Worm (Caenorhabditis elegans) whole organism, L1 larva: ENCODE measurements around the gene cutl-5.

ENCODE experiments used
- C04F5.9 ChIP-seq: sonication (generic microtip); optimal IDR thresholded peaks from 2 replicates; lab custom pipeline; 2016; ENCODE audit warnings: missing genetic modification characterization, missing compliant biosample characterization
- C16A3.4 ChIP-seq: fragments of 150-350 bp; optimal IDR thresholded peaks from 2 replicates; lab custom pipeline; 2014; ENCODE audit warnings: missing biosample characterization, missing genetic modification characterization
- Y116A8C.19 ChIP-seq: sonication (generic microtip); optimal IDR thresholded peaks from 2 replicates; lab custom pipeline; 2016; ENCODE audit warnings: missing compliant biosample characterization, missing genetic modification characterization, borderline replicate concordance
- aly-2 ChIP-seq: fragments of 150-350 bp; optimal IDR thresholded peaks from 2 replicates; lab custom pipeline; 2014; ENCODE audit warnings: missing biosample characterization, missing genetic modification characterization
- blmp-1 ChIP-seq: fragments of 150-350 bp; optimal IDR thresholded peaks from 2 replicates; lab custom pipeline; 2014; ENCODE audit warnings: missing biosample characterization, missing genetic modification characterization
- ceh-8 ChIP-seq: fragments of 200-800 bp; sonication (Bioruptor generic); optimal IDR thresholded peaks from 2 replicates; lab custom pipeline; 2018; ENCODE audit warnings: mild to moderate bottlenecking, missing genetic modification characterization, moderate library complexity, missing compliant biosample characterization
- ceh-82 ChIP-seq, 3 experiments: fragments of 150-350 bp in 1 of 3; sonication (generic microtip) in 2 of 3; optimal IDR thresholded peaks; 2 replicates each; lab custom pipeline; 2014 to 2017; ENCODE audit warnings: missing biosample characterization in 3 of 3, missing genetic modification characterization in 3 of 3
- ces-1 ChIP-seq: fragments of 150-350 bp; optimal IDR thresholded peaks from 2 replicates; lab custom pipeline; 2014; ENCODE audit warnings: missing biosample characterization, missing genetic modification reagents, missing genetic modification characterization
- dsc-1 ChIP-seq: sonication (generic microtip); optimal IDR thresholded peaks from 2 replicates; lab custom pipeline; 2016; ENCODE audit warnings: mild to moderate bottlenecking, missing genetic modification characterization, missing compliant biosample characterization
- efl-1 ChIP-seq, 4 experiments: fragments of 150-350 bp; optimal IDR thresholded peaks in 3 of 4; peaks in 1 of 4; 1 replicate in 1 of 4; 2 replicates in 3 of 4; lab custom pipeline; 2014; ENCODE audit warnings: missing biosample characterization in 2 of 4, missing genetic modification characterization in 2 of 4, missing genetic modification reagents in 2 of 4
- egl-27 ChIP-seq, 2 experiments: fragments of 150-350 bp in 1 of 2; sonication (generic microtip); optimal IDR thresholded peaks; 3 replicates each; lab custom pipeline; 2017 to 2018; ENCODE audit warnings: missing biosample characterization in 2 of 2, missing genetic modification characterization in 2 of 2, missing genetic modification reagents in 2 of 2
- elt-3 ChIP-seq, 6 experiments: fragments of 150-350 bp in 1 of 6; sonication (generic microtip); optimal IDR thresholded peaks; 2 replicates each; lab custom pipeline; 2017 to 2018; ENCODE audit warnings: missing biosample characterization in 6 of 6, missing genetic modification characterization in 6 of 6, inconsistent platforms in 1 of 6
- fkh-8 ChIP-seq: sonication (generic microtip); optimal IDR thresholded peaks from 2 replicates; lab custom pipeline; 2016; ENCODE audit warnings: mild to moderate bottlenecking, missing genetic modification characterization, missing compliant biosample characterization
- fos-1 ChIP-seq: fragments of 150-350 bp; optimal IDR thresholded peaks from 2 replicates; lab custom pipeline; 2014; ENCODE audit warnings: missing biosample characterization, missing genetic modification characterization
- grh-1 ChIP-seq: fragments of 200-800 bp; sonication (Bioruptor generic); IDR thresholded peaks from 2 replicates; pipeline ENCODE4 v1.3.6; 2022; ENCODE audit warnings: missing genetic modification reagents, missing genetic modification characterization, missing compliant biosample characterization
- hlh-4 ChIP-seq: sonication (generic microtip); optimal IDR thresholded peaks from 2 replicates; lab custom pipeline; 2016; ENCODE audit warnings: mild to moderate bottlenecking, missing genetic modification characterization, missing compliant biosample characterization
- hpl-2 ChIP-seq: fragments of 150-350 bp; optimal IDR thresholded peaks from 2 replicates; lab custom pipeline; 2014; ENCODE audit warnings: missing biosample characterization, missing genetic modification reagents, missing genetic modification characterization
- isw-1 ChIP-seq: fragments of 200-800 bp; sonication (Bioruptor generic); IDR thresholded peaks from 2 replicates; pipeline ENCODE4 v1.3.6; 2022; ENCODE audit warnings: missing genetic modification characterization, missing compliant biosample characterization
- lin-13 ChIP-seq: fragments of 150-350 bp; optimal IDR thresholded peaks from 2 replicates; lab custom pipeline; 2014; ENCODE audit warnings: missing biosample characterization, missing genetic modification reagents, missing genetic modification characterization
- lin-15B ChIP-seq: fragments of 150-350 bp; sonication (generic microtip); optimal IDR thresholded peaks from 3 replicates; lab custom pipeline; 2014; ENCODE audit warnings: missing biosample characterization, missing genetic modification characterization
- lir-3 ChIP-seq: sonication (generic microtip); optimal IDR thresholded peaks from 2 replicates; lab custom pipeline; 2016; ENCODE audit warnings: mild to moderate bottlenecking, missing genetic modification characterization, moderate library complexity, missing compliant biosample characterization; ENCODE audit not compliant: poor library complexity
- mab-9 ChIP-seq: fragments of 200-800 bp; sonication (Bioruptor generic); IDR thresholded peaks from 2 replicates; pipeline ENCODE4 v1.3.6; 2022; ENCODE audit warnings: missing genetic modification reagents, missing genetic modification characterization, missing compliant biosample characterization
- mdl-1 ChIP-seq, 2 experiments: fragments of 150-350 bp; optimal IDR thresholded peaks; 2 replicates each; lab custom pipeline; 2014 to 2017; ENCODE audit warnings: missing biosample characterization in 2 of 2, missing genetic modification characterization in 2 of 2, inconsistent platforms in 1 of 2
- mef-2 ChIP-seq: fragments of 150-350 bp; optimal IDR thresholded peaks from 2 replicates; lab custom pipeline; 2014; ENCODE audit warnings: missing biosample characterization, missing genetic modification characterization
- mep-1 ChIP-seq: fragments of 150-350 bp; optimal IDR thresholded peaks from 2 replicates; lab custom pipeline; 2014; ENCODE audit warnings: missing biosample characterization, missing genetic modification characterization
- nhr-11 ChIP-seq: fragments of 150-350 bp; optimal IDR thresholded peaks from 2 replicates; lab custom pipeline; 2014; ENCODE audit warnings: missing biosample characterization, missing genetic modification characterization
- nhr-12 ChIP-seq: sonication (generic microtip); optimal IDR thresholded peaks from 2 replicates; lab custom pipeline; 2017; ENCODE audit warnings: missing biosample characterization, missing genetic modification characterization
- nhr-19 ChIP-seq: fragments of 200-800 bp; sonication (Bioruptor generic); conservative IDR thresholded peaks from 2 replicates; pipeline ENCODE4 v1.3.6; 2022; ENCODE audit warnings: missing genetic modification characterization, missing compliant biosample characterization
- nhr-28 ChIP-seq: fragments of 150-350 bp; optimal IDR thresholded peaks from 2 replicates; lab custom pipeline; 2014; ENCODE audit warnings: missing biosample characterization, missing genetic modification characterization
- nhr-47 ChIP-seq: sonication (generic microtip); optimal IDR thresholded peaks from 2 replicates; lab custom pipeline; 2016; ENCODE audit warnings: mild to moderate bottlenecking, missing genetic modification characterization, moderate library complexity, missing compliant biosample characterization
- nhr-71 ChIP-seq: sonication (generic microtip); optimal IDR thresholded peaks from 2 replicates; lab custom pipeline; 2016; ENCODE audit warnings: mild to moderate bottlenecking, missing genetic modification characterization, moderate library complexity, missing compliant biosample characterization
- nhr-77 ChIP-seq: fragments of 150-350 bp; optimal IDR thresholded peaks from 2 replicates; lab custom pipeline; 2014; ENCODE audit warnings: missing biosample characterization, missing genetic modification characterization
- nhr-85 ChIP-seq: sonication (generic microtip); peaks from one replicate; lab custom pipeline; 2016; ENCODE audit warnings: missing genetic modification characterization, inconsistent platforms, missing compliant biosample characterization
- nhr-90 ChIP-seq: sonication (generic microtip); optimal IDR thresholded peaks from 2 replicates; lab custom pipeline; 2016; ENCODE audit warnings: mild to moderate bottlenecking, missing genetic modification characterization, missing compliant biosample characterization; ENCODE audit not compliant: poor library complexity
- pqm-1 ChIP-seq: sonication (generic microtip); optimal IDR thresholded peaks from 3 replicates; lab custom pipeline; 2017; ENCODE audit warnings: missing biosample characterization, missing genetic modification characterization
- snu-23 ChIP-seq: sonication (generic microtip); optimal IDR thresholded peaks from 2 replicates; lab custom pipeline; 2016; ENCODE audit warnings: missing genetic modification characterization, missing compliant biosample characterization
- sox-4 ChIP-seq: sonication (generic microtip); optimal IDR thresholded peaks from 2 replicates; lab custom pipeline; 2016; ENCODE audit warnings: missing genetic modification characterization, missing compliant biosample characterization
- sptf-1 ChIP-seq: fragments of 150-350 bp; optimal IDR thresholded peaks from 2 replicates; lab custom pipeline; 2014; ENCODE audit warnings: missing biosample characterization, missing genetic modification characterization
- sup-37 ChIP-seq: fragments of 200-800 bp; sonication (Bioruptor generic); optimal IDR thresholded peaks from 2 replicates; lab custom pipeline; 2018; ENCODE audit warnings: mild to moderate bottlenecking, missing genetic modification characterization, missing compliant biosample characterization
- tbx-2 ChIP-seq: sonication (generic microtip); optimal IDR thresholded peaks from 2 replicates; lab custom pipeline; 2016; ENCODE audit warnings: missing genetic modification characterization, missing compliant biosample characterization
- tlp-1 ChIP-seq: fragments of 150-350 bp; optimal IDR thresholded peaks from 2 replicates; lab custom pipeline; 2014; ENCODE audit warnings: missing biosample characterization, missing genetic modification characterization
- unc-130 ChIP-seq: fragments of 150-350 bp; optimal IDR thresholded peaks from 2 replicates; lab custom pipeline; 2017; ENCODE audit warnings: missing biosample characterization, missing genetic modification characterization, inconsistent platforms
- unc-62 ChIP-seq: fragments of 150-350 bp; optimal IDR thresholded peaks from 2 replicates; lab custom pipeline; 2014; ENCODE audit warnings: missing biosample characterization, missing genetic modification reagents, missing genetic modification characterization
- unc-98 ChIP-seq: fragments of 200-800 bp; sonication (Bioruptor generic); IDR thresholded peaks from 2 replicates; pipeline ENCODE4 v1.3.6; 2022; ENCODE audit warnings: missing genetic modification characterization, missing compliant biosample characterization
- vab-15 ChIP-seq: sonication (generic microtip); optimal IDR thresholded peaks from 2 replicates; lab custom pipeline; 2017; ENCODE audit warnings: missing genotype, mild to moderate bottlenecking, missing genetic modification characterization, missing compliant biosample characterization
- xbp-1 ChIP-seq: sonication (generic microtip); optimal IDR thresholded peaks from 2 replicates; lab custom pipeline; 2016; ENCODE audit warnings: missing genetic modification characterization, missing compliant biosample characterization
- zip-4 ChIP-seq: fragments of 200-800 bp; sonication (Bioruptor generic); optimal IDR thresholded peaks from 2 replicates; lab custom pipeline; 2018; ENCODE audit warnings: mild to moderate bottlenecking, missing genetic modification characterization, moderate library complexity, missing compliant biosample characterization
- ztf-11 ChIP-seq, 2 experiments: sonication (generic microtip); optimal IDR thresholded peaks; 2 replicates each; lab custom pipeline; 2016 to 2017; ENCODE audit warnings: missing genetic modification characterization in 2 of 2, missing biosample characterization in 1 of 2, missing compliant biosample characterization in 1 of 2
- ztf-4 ChIP-seq: fragments of 150-350 bp; optimal IDR thresholded peaks from 2 replicates; lab custom pipeline; 2014; ENCODE audit warnings: missing biosample characterization, missing genetic modification characterization

The cutl-5 gene

DNA sequence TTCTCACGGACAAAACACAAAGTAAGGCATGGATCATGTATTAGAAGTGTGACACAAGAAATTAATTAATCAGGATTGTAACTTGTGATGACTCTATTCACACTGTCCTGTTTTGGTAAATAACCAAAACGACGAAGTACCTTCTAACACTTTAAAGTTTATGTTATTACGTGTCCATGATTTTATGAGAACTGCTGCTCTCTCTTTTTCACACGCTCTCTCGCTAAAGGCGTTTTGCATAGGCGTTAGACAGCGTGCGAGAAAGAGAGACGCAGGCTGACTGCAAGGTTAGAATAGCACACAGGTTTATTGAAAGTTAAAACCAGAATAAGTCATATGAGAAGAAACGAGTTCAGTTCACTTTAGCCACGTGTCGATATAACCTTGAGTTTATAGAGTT lies 25.6 kb downstream of the cutl-5 start (continued):
- TF ChIP-seq sup-37 (GFP tag; lab: Kevin White, UChicago): no peak
- TF ChIP-seq pqm-1 (tag; lab: Kevin White, UChicago): no peak
- TF ChIP-seq nhr-28 (tag; lab: Kevin White, UChicago): no peak
- no peak for TF ChIP-seq fkh-8 (tag; lab: Kevin White, UChicago)
- TF ChIP-seq Y116A8C.19 (tag; lab: Kevin White, UChicago): no peak
- TF ChIP-seq unc-130 (tag; lab: Kevin White, UChicago): no peak
- no peak for TF ChIP-seq lin-13 (GFP tag; lab: Kevin White, UChicago)
- TF ChIP-seq C04F5.9 (tag; lab: Kevin White, UChicago): no peak
- peak; percentile 44 for TF ChIP-seq efl-1 (optimal IDR thresholded peaks at IDR 0.05; lab: Kevin White, UChicago)
- no peak for TF ChIP-seq efl-1 (GFP tag; optimal IDR thresholded peaks at IDR 0.05 in 1 of 2; lab: Kevin White, UChicago)
- TF ChIP-seq xbp-1 (tag; lab: Kevin White, UChicago): peak; percentile 58
- TF ChIP-seq nhr-12 (tag; lab: Kevin White, UChicago): no peak
- peak in 1 of 2 experiments; percentile 38 for TF ChIP-seq mdl-1 (tag; optimal IDR thresholded peaks at IDR 0.05; lab: Kevin White, UChicago)
- no peak for TF ChIP-seq unc-98 (GFP tag; lab: Robert Waterston, UW)
- TF ChIP-seq egl-27 (tag; optimal IDR thresholded peaks at IDR 0.05; lab: Kevin White, UChicago): no peak
- peak; percentile 69 for TF ChIP-seq vab-15 (tag; lab: Kevin White, UChicago)
- TF ChIP-seq lin-15B: no peak
- no peak for TF ChIP-seq hlh-4 (tag; lab: Kevin White, UChicago)
- TF ChIP-seq snu-23 (GFP tag; lab: Kevin White, UChicago): peak; percentile 73
- peak; percentile 82 for TF ChIP-seq nhr-71 (tag; lab: Kevin White, UChicago)
- no peak for TF ChIP-seq hpl-2 (GFP tag; lab: Kevin White, UChicago)
- TF ChIP-seq unc-62 (GFP tag; lab: Kevin White, UChicago): no peak
- TF ChIP-seq blmp-1 (tag; lab: Kevin White, UChicago): peak; percentile 12
- TF ChIP-seq mep-1 (tag; lab: Kevin White, UChicago): peak; percentile 42
- no peak for TF ChIP-seq fos-1 (tag; lab: Kevin White, UChicago)
- no peak for TF ChIP-seq mef-2
- no peak for TF ChIP-seq C16A3.4 (tag; lab: Kevin White, UChicago)
- TF ChIP-seq lir-3 (tag; lab: Kevin White, UChicago): peak; percentile 41
- no peak for TF ChIP-seq ceh-82 (tag; optimal IDR thresholded peaks at IDR 0.05; lab: Kevin White, UChicago)
- TF ChIP-seq nhr-19 (GFP tag; lab: Robert Waterston, UW): peak; percentile 55
- peak; percentile 6 for TF ChIP-seq dsc-1
- TF ChIP-seq aly-2 (tag; lab: Kevin White, UChicago): no peak
- no peak for TF ChIP-seq ztf-11 (tag; optimal IDR thresholded peaks at IDR 0.05; lab: Kevin White, UChicago)
- TF ChIP-seq isw-1 (GFP tag; lab: Robert Waterston, UW): peak; percentile 12; the same call in 1 of the 2 replicates
- no peak for TF ChIP-seq tbx-2 (tag; lab: Kevin White, UChicago)
- TF ChIP-seq mab-9 (GFP tag; lab: Robert Waterston, UW): peak; percentile 39; the same call in 1 of the 2 replicates
- peak; percentile 39 for TF ChIP-seq nhr-47
- TF ChIP-seq grh-1 (GFP tag; lab: Robert Waterston, UW): peak; percentile 96
- TF ChIP-seq sptf-1 (tag; lab: Kevin White, UChicago): no peak
- peak; percentile 98 for TF ChIP-seq nhr-85
- peak; percentile 59 for TF ChIP-seq nhr-90 (tag; lab: Kevin White, UChicago)
- TF ChIP-seq nhr-11: no peak
- TF ChIP-seq zip-4 (GFP tag; lab: Kevin White, UChicago): no peak
- no peak for TF ChIP-seq sox-4 (tag; lab: Kevin White, UChicago)
- TF ChIP-seq nhr-77 (tag; lab: Kevin White, UChicago): no peak
- no peak for TF ChIP-seq ztf-4 (tag; lab: Kevin White, UChicago)
- no peak for TF ChIP-seq tlp-1 (tag; lab: Kevin White, UChicago)
- TF ChIP-seq ces-1 (GFP tag; lab: Kevin White, UChicago): no peak
- peak in 1 of 6 experiments; percentile 44 for TF ChIP-seq elt-3 (tag; optimal IDR thresholded peaks at IDR 0.05; lab: Kevin White, UChicago)
- TF ChIP-seq ceh-8 (GFP tag; lab: Kevin White, UChicago): no peak
